In the genomic region with DNA sequence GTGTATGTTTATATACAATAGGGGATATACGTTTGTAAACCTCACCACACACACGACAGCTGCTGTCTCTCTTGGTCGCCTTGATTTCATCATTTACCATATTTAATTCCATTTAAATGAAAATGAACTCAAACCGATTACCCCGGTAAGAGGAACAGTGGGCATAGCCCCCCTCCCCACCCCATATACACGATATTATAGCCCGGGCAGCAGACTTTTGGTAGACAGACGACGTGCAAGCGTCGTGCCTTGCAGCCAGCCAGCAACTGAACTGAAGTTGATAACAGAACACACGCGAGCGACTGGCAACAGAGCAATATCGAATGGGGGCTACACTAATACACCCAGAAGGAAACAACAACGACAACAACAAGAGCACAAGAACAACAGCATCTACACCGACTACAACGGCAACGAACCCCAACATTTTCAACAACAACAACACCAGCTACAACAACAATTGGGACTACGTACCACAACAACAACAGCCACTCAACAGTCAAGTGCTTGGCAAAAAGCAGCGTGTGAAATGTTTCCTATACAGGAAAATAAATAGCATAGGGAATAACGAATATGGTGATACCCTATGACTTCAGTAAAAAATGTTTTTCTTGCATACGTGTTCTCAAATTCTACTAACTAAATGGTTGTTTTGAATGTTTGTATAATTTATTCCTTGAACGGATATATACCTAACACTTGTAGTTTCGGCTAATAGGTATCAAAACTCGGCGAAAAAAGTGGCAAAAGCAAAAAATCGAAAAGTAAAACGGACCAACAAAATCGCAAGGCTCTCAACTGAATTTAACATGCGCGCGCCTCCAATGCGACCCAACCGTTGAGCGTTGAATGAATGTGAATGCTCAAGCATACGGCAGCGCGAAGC, we compare ENCODE assay signal across 1 fruit fly cellular context.
TF ChIP-seq lines count a peak whose summit lies in the region.

No protein-coding gene starts in this region.

TF ChIP-seq in whole organism, embryonic, 481 proteins besides CTCF, POLR2A, EP300 and RAD21 (continued from another document and continues in another):
- TF ChIP-seq zfh1 (GFP tag; IDR thresholded peaks at IDR 0.05; lab: Robert Waterston, UW), result peak; percentile 83
- TF ChIP-seq CG9797 (GFP tag; optimal IDR thresholded peaks at IDR 0.05; lab: Kevin White, UChicago), result no peak
- peak; percentile 4 for TF ChIP-seq grn (GFP tag; optimal IDR thresholded peaks at IDR 0.05; lab: Kevin White, UChicago)
- no peak for TF ChIP-seq Hr39 (optimal IDR thresholded peaks at IDR 0.05; lab: Kevin White, UChicago)
- no peak for TF ChIP-seq Stat92E (GFP tag; optimal IDR thresholded peaks at IDR 0.05; lab: Kevin White, UChicago)
- TF ChIP-seq CG11456 (GFP tag; IDR thresholded peaks at IDR 0.05; lab: Robert Waterston, UW), result peak; percentile 84
- TF ChIP-seq Hr3 (GFP tag; optimal IDR thresholded peaks at IDR 0.05; lab: Kevin White, UChicago), result peak; percentile 53
- TF ChIP-seq CG12769 (tag; optimal IDR thresholded peaks at IDR 0.05; lab: Kevin White, UChicago), result peak; percentile 94
- TF ChIP-seq CG14710 (tag; optimal IDR thresholded peaks at IDR 0.05; lab: Kevin White, UChicago), result peak; percentile 27
- TF ChIP-seq shn (GFP tag; optimal IDR thresholded peaks at IDR 0.05; lab: Kevin White, UChicago), result peak; percentile 87
- peak; percentile 64 for TF ChIP-seq nau (GFP tag; optimal IDR thresholded peaks at IDR 0.05; lab: Kevin White, UChicago)
- TF ChIP-seq CG14441 (GFP tag; IDR thresholded peaks at IDR 0.05; lab: Robert Waterston, UW), result peak; percentile 93
- TF ChIP-seq CG7271 (tag; optimal IDR thresholded peaks at IDR 0.05; lab: Kevin White, UChicago), result no peak
- TF ChIP-seq eve (GFP tag; optimal IDR thresholded peaks at IDR 0.05; lab: Kevin White, UChicago), result peak in 1 of 2 experiments; percentile 95
- peak; percentile 73 for TF ChIP-seq dm (GFP tag; optimal IDR thresholded peaks at IDR 0.05; lab: Kevin White, UChicago)
- TF ChIP-seq Ets97D (GFP tag; optimal IDR thresholded peaks at IDR 0.05; lab: Kevin White, UChicago), result peak; percentile 57
- peak; percentile 68 for TF ChIP-seq aop (GFP tag; IDR thresholded peaks at IDR 0.05; lab: Robert Waterston, UW)
- peak; percentile 84 for TF ChIP-seq CG11504 (tag; optimal IDR thresholded peaks at IDR 0.05; lab: Kevin White, UChicago)
- TF ChIP-seq Vsx1 (GFP tag; optimal IDR thresholded peaks at IDR 0.05; lab: Kevin White, UChicago), result no peak
- TF ChIP-seq fd102C (GFP tag; optimal IDR thresholded peaks at IDR 0.05; lab: Kevin White, UChicago), result no peak
- peak; percentile 57; the same call in 2 of the 3 replicates for TF ChIP-seq CG6791 (GFP tag; IDR thresholded peaks at IDR 0.05; lab: Robert Waterston, UW; ENCODE audit: partially characterized antibody)
- TF ChIP-seq CG1024 (GFP tag; IDR thresholded peaks at IDR 0.05; lab: Robert Waterston, UW), result peak; percentile 59
- peak; percentile 71 for TF ChIP-seq CG10543 (GFP tag; optimal IDR thresholded peaks at IDR 0.05; lab: Kevin White, UChicago)
- TF ChIP-seq YL-1 (GFP tag; optimal IDR thresholded peaks at IDR 0.05; lab: Kevin White, UChicago), result no peak
- peak; percentile 74 for TF ChIP-seq sisA (GFP tag; IDR thresholded peaks at IDR 0.05; lab: Robert Waterston, UW)
- peak; percentile 42 for TF ChIP-seq CG9727 (GFP tag; optimal IDR thresholded peaks at IDR 0.05; lab: Kevin White, UChicago)
- TF ChIP-seq tin (GFP tag; optimal IDR thresholded peaks at IDR 0.05; lab: Kevin White, UChicago), result peak; percentile 59
- TF ChIP-seq CG18011 (GFP tag; optimal IDR thresholded peaks at IDR 0.05; lab: Kevin White, UChicago), result no peak
- TF ChIP-seq yki (optimal IDR thresholded peaks at IDR 0.05; lab: Kevin White, UChicago), result no peak
- no peak for TF ChIP-seq unc-4 (GFP tag; IDR thresholded peaks at IDR 0.05; lab: Robert Waterston, UW; ENCODE audit: partially characterized antibody)
- TF ChIP-seq CG11247 (GFP tag; IDR thresholded peaks at IDR 0.05; lab: Robert Waterston, UW), result peak; percentile 67
- peak; percentile 82 for TF ChIP-seq HHEX (GFP tag; optimal IDR thresholded peaks at IDR 0.05; lab: Kevin White, UChicago)
- TF ChIP-seq CG13296 (GFP tag; optimal IDR thresholded peaks at IDR 0.05; lab: Kevin White, UChicago), result peak; percentile 84
- TF ChIP-seq Myb (GFP tag; optimal IDR thresholded peaks at IDR 0.05; lab: Kevin White, UChicago), result peak; percentile 75
- TF ChIP-seq trem (tag; optimal IDR thresholded peaks at IDR 0.05; lab: Kevin White, UChicago), result peak; percentile 30
- peak; percentile 49 for TF ChIP-seq ab (GFP tag; optimal IDR thresholded peaks at IDR 0.05; lab: Kevin White, UChicago)
- peak; percentile 82 for TF ChIP-seq Hsf (GFP tag; optimal IDR thresholded peaks at IDR 0.05; lab: Kevin White, UChicago)
- peak; percentile 78 for TF ChIP-seq NK7.1 (GFP tag; optimal IDR thresholded peaks at IDR 0.05; lab: Kevin White, UChicago)
- TF ChIP-seq CG3847 (GFP tag; IDR thresholded peaks at IDR 0.05; lab: Robert Waterston, UW), result peak; percentile 76
- TF ChIP-seq HmgD (GFP tag; optimal IDR thresholded peaks at IDR 0.05; lab: Kevin White, UChicago), result peak; percentile 42
- TF ChIP-seq gt (GFP tag; IDR thresholded peaks at IDR 0.05; lab: Robert Waterston, UW), result 0 out of 2 replicates have a peak, but pooled peaks have one; percentile 18
- TF ChIP-seq CG6654 (GFP tag; optimal IDR thresholded peaks at IDR 0.05; lab: Kevin White, UChicago), result peak; percentile 34
- peak; percentile 81 for TF ChIP-seq CG11398 (GFP tag; optimal IDR thresholded peaks at IDR 0.05; lab: Kevin White, UChicago)
- peak; percentile 84 for TF ChIP-seq Side (GFP tag; optimal IDR thresholded peaks at IDR 0.05; lab: Kevin White, UChicago)
- TF ChIP-seq CG8359 (GFP tag; optimal IDR thresholded peaks at IDR 0.05; lab: Kevin White, UChicago; ENCODE audit: borderline replicate concordance), result peak; percentile 52
- TF ChIP-seq zen2 (GFP tag; IDR thresholded peaks at IDR 0.05; lab: Robert Waterston, UW; ENCODE audit: partially characterized antibody), result no peak
- TF ChIP-seq CG7987 (GFP tag; optimal IDR thresholded peaks at IDR 0.05; lab: Kevin White, UChicago), result no peak
- TF ChIP-seq CG2202 (tag; optimal IDR thresholded peaks at IDR 0.05; lab: Kevin White, UChicago), result peak; percentile 12
- TF ChIP-seq CG15514 (GFP tag; optimal IDR thresholded peaks at IDR 0.05; lab: Kevin White, UChicago), result peak; percentile 59
- peak; percentile 62 for TF ChIP-seq Fer2 (tag; optimal IDR thresholded peaks at IDR 0.05; lab: Kevin White, UChicago)
- no peak for TF ChIP-seq fru (optimal IDR thresholded peaks at IDR 0.05; lab: Kevin White, UChicago)
- no peak for TF ChIP-seq CG10431 (GFP tag; optimal IDR thresholded peaks at IDR 0.05; lab: Kevin White, UChicago)
- peak; percentile 73 for TF ChIP-seq CG18619 (GFP tag; optimal IDR thresholded peaks at IDR 0.05; lab: Kevin White, UChicago)
- no peak for TF ChIP-seq CG15479 (GFP tag; optimal IDR thresholded peaks at IDR 0.05; lab: Kevin White, UChicago)
- peak; percentile 74 for TF ChIP-seq otp (GFP tag; IDR thresholded peaks at IDR 0.05; lab: Robert Waterston, UW)
- peak; percentile 50 for TF ChIP-seq CG31388 (GFP tag; optimal IDR thresholded peaks at IDR 0.05; lab: Kevin White, UChicago)
- TF ChIP-seq Taf1 (GFP tag; IDR thresholded peaks at IDR 0.05; lab: Robert Waterston, UW), result peak; percentile 68
- TF ChIP-seq CG6813 (GFP tag; optimal IDR thresholded peaks at IDR 0.05; lab: Kevin White, UChicago), result peak; percentile 64
- TF ChIP-seq CG4617 (GFP tag; optimal IDR thresholded peaks at IDR 0.05; lab: Kevin White, UChicago; ENCODE audit: borderline replicate concordance), result no peak
- peak; percentile 17; the same call in 1 of the 2 replicates for TF ChIP-seq MBD-R2 (GFP tag; IDR thresholded peaks at IDR 0.05; lab: Robert Waterston, UW)
- TF ChIP-seq CG10462 (GFP tag; optimal IDR thresholded peaks at IDR 0.05; lab: Kevin White, UChicago), result peak; percentile 49
- peak; percentile 68 for TF ChIP-seq CG4282 (GFP tag; optimal IDR thresholded peaks at IDR 0.05; lab: Kevin White, UChicago)
- TF ChIP-seq z (GFP tag; IDR thresholded peaks at IDR 0.05; lab: Robert Waterston, UW), result peak; percentile 64; the same call in 1 of the 3 replicates
- TF ChIP-seq Dbx (GFP tag; IDR thresholded peaks at IDR 0.05; lab: Robert Waterston, UW), result peak; percentile 6
- peak; percentile 79 for TF ChIP-seq Fer1 (GFP tag; optimal IDR thresholded peaks at IDR 0.05; lab: Kevin White, UChicago)
- peak; percentile 66 for TF ChIP-seq en (GFP tag; optimal IDR thresholded peaks at IDR 0.05; lab: Kevin White, UChicago)
- peak; percentile 45 for TF ChIP-seq Usf (GFP tag; optimal IDR thresholded peaks at IDR 0.05; lab: Kevin White, UChicago)
- 0 out of 2 replicates have a peak, but pooled peaks have one; percentile 5 for TF ChIP-seq sens-2 (GFP tag; IDR thresholded peaks at IDR 0.05; lab: Robert Waterston, UW)
- no peak for TF ChIP-seq Trl (optimal IDR thresholded peaks at IDR 0.05; lab: Kevin White, UChicago)
- TF ChIP-seq Trl (GFP tag; optimal IDR thresholded peaks at IDR 0.05; lab: Kevin White, UChicago), result peak; percentile 83
- TF ChIP-seq Dad (GFP tag; optimal IDR thresholded peaks at IDR 0.05; lab: Kevin White, UChicago), result peak; percentile 64
- TF ChIP-seq CG6254 (GFP tag; optimal IDR thresholded peaks at IDR 0.05; lab: Kevin White, UChicago), result peak; percentile 43
- TF ChIP-seq Dip2 (GFP tag; IDR thresholded peaks at IDR 0.05; lab: Robert Waterston, UW), result no peak
- TF ChIP-seq wek (GFP tag; optimal IDR thresholded peaks at IDR 0.05; lab: Kevin White, UChicago), result peak; percentile 24
- peak; percentile 89 for TF ChIP-seq Rfx (GFP tag; IDR thresholded peaks at IDR 0.05; lab: Robert Waterston, UW)
- TF ChIP-seq CG12942 (GFP tag; optimal IDR thresholded peaks at IDR 0.05; lab: Kevin White, UChicago), result peak; percentile 63
- TF ChIP-seq CG30403 (GFP tag; optimal IDR thresholded peaks at IDR 0.05; lab: Kevin White, UChicago), result peak; percentile 80
- peak; percentile 24 for TF ChIP-seq CG6683 (GFP tag; optimal IDR thresholded peaks at IDR 0.05; lab: Kevin White, UChicago)
- TF ChIP-seq ERR (GFP tag; optimal IDR thresholded peaks at IDR 0.05; lab: Kevin White, UChicago), result peak; percentile 71
- peak; percentile 68 for TF ChIP-seq Spps (tag; optimal IDR thresholded peaks at IDR 0.05; lab: Kevin White, UChicago)
- TF ChIP-seq CG17186 (GFP tag; optimal IDR thresholded peaks at IDR 0.05; lab: Kevin White, UChicago), result no peak
- TF ChIP-seq CG12236 (GFP tag; optimal IDR thresholded peaks at IDR 0.05; lab: Kevin White, UChicago), result peak; percentile 56
- TF ChIP-seq abd-A (tag; optimal IDR thresholded peaks at IDR 0.05; lab: Kevin White, UChicago), result peak; percentile 99
- TF ChIP-seq Elba2 (GFP tag; optimal IDR thresholded peaks at IDR 0.05; lab: Kevin White, UChicago), result no peak
- peak; percentile 70 for TF ChIP-seq Rx (GFP tag; IDR thresholded peaks at IDR 0.05; lab: Robert Waterston, UW)
- TF ChIP-seq klu (GFP tag; IDR thresholded peaks at IDR 0.05; lab: Robert Waterston, UW), result peak; percentile 50
- TF ChIP-seq cwo (GFP tag; optimal IDR thresholded peaks at IDR 0.05; lab: Kevin White, UChicago), result peak; percentile 66
- peak in 1 of 3 experiments; percentile 49 for TF ChIP-seq lola (GFP tag; optimal IDR thresholded peaks at IDR 0.05; lab: Kevin White, UChicago)
- peak; percentile 83 for TF ChIP-seq Jarid2 (GFP tag; optimal IDR thresholded peaks at IDR 0.05; lab: Kevin White, UChicago)
- TF ChIP-seq CG18476 (GFP tag; optimal IDR thresholded peaks at IDR 0.05; lab: Kevin White, UChicago), result peak; percentile 77
- TF ChIP-seq sob (GFP tag; IDR thresholded peaks at IDR 0.05; lab: Robert Waterston, UW), result peak; percentile 70
- peak; percentile 83 for TF ChIP-seq CG1792 (GFP tag; optimal IDR thresholded peaks at IDR 0.05; lab: Kevin White, UChicago)
- no peak for TF ChIP-seq CG34224 (GFP tag; IDR thresholded peaks at IDR 0.05; lab: Robert Waterston, UW; ENCODE audit: partially characterized antibody)
- TF ChIP-seq corto (GFP tag; optimal IDR thresholded peaks at IDR 0.05; lab: Kevin White, UChicago), result peak; percentile 85
- TF ChIP-seq CG17912 (GFP tag; optimal IDR thresholded peaks at IDR 0.05; lab: Kevin White, UChicago), result no peak
- no peak for TF ChIP-seq Dref (GFP tag; IDR thresholded peaks at IDR 0.05; lab: Robert Waterston, UW)
- peak; percentile 83 for TF ChIP-seq Abd-B (GFP tag; optimal IDR thresholded peaks at IDR 0.05; lab: Kevin White, UChicago)
- peak; percentile 66 for TF ChIP-seq Nf-YA (GFP tag; IDR thresholded peaks at IDR 0.05; lab: Robert Waterston, UW)
- no peak for TF ChIP-seq ac (GFP tag; optimal IDR thresholded peaks at IDR 0.05; lab: Kevin White, UChicago)
- peak; percentile 45 for TF ChIP-seq pros (GFP tag; optimal IDR thresholded peaks at IDR 0.05; lab: Kevin White, UChicago)
- TF ChIP-seq grau (tag; optimal IDR thresholded peaks at IDR 0.05; lab: Kevin White, UChicago), result peak; percentile 88
- TF ChIP-seq jing (GFP tag; optimal IDR thresholded peaks at IDR 0.05; lab: Kevin White, UChicago), result peak; percentile 84
- peak; percentile 67 for TF ChIP-seq tap (tag; optimal IDR thresholded peaks at IDR 0.05; lab: Kevin White, UChicago)
- peak; percentile 63 for TF ChIP-seq Bteb2 (GFP tag; optimal IDR thresholded peaks at IDR 0.05; lab: Kevin White, UChicago)
- peak; percentile 2 for TF ChIP-seq CG4328 (GFP tag; optimal IDR thresholded peaks at IDR 0.05; lab: Kevin White, UChicago)
- peak; percentile 98 for TF ChIP-seq D19B (GFP tag; optimal IDR thresholded peaks at IDR 0.05; lab: Kevin White, UChicago)
- peak; percentile 29 for TF ChIP-seq Six4 (GFP tag; optimal IDR thresholded peaks at IDR 0.05; lab: Kevin White, UChicago)
- no peak for TF ChIP-seq tna (GFP tag; IDR thresholded peaks at IDR 0.05; lab: Robert Waterston, UW; ENCODE audit: partially characterized antibody)
- TF ChIP-seq Gug (GFP tag; IDR thresholded peaks at IDR 0.05; lab: Robert Waterston, UW), result peak; percentile 68; the same call in 3 of the 4 replicates
- TF ChIP-seq CG17359 (tag; optimal IDR thresholded peaks at IDR 0.05; lab: Kevin White, UChicago), result peak; percentile 87
- peak; percentile 87 for TF ChIP-seq CG13424 (tag; optimal IDR thresholded peaks at IDR 0.05; lab: Kevin White, UChicago)
- no peak for TF ChIP-seq sc (optimal IDR thresholded peaks at IDR 0.05; lab: Kevin White, UChicago)
- peak; percentile 47 for TF ChIP-seq sc (GFP tag; optimal IDR thresholded peaks at IDR 0.05; lab: Kevin White, UChicago)
- TF ChIP-seq az2 (GFP tag; optimal IDR thresholded peaks at IDR 0.05; lab: Kevin White, UChicago), result peak; percentile 74
- peak; percentile 83 for TF ChIP-seq mam (GFP tag; optimal IDR thresholded peaks at IDR 0.05; lab: Kevin White, UChicago)
- TF ChIP-seq ash1 (GFP tag; optimal IDR thresholded peaks at IDR 0.05; lab: Kevin White, UChicago), result no peak
- peak; percentile 70 for TF ChIP-seq CG4404 (GFP tag; IDR thresholded peaks at IDR 0.05; lab: Robert Waterston, UW)
- peak; percentile 87 for TF ChIP-seq CG10147 (GFP tag; optimal IDR thresholded peaks at IDR 0.05; lab: Kevin White, UChicago)
- peak; percentile 39; the same call in 1 of the 3 replicates for TF ChIP-seq sr (GFP tag; IDR thresholded peaks at IDR 0.05; lab: Robert Waterston, UW)
